Fruit fly (Drosophila melanogaster): ENCODE measurements around the gene CG1532.
A peak's percentile ranks its signal among the peaks of the same experiment; 100 is the strongest.

Gene CG1532

DNA sequence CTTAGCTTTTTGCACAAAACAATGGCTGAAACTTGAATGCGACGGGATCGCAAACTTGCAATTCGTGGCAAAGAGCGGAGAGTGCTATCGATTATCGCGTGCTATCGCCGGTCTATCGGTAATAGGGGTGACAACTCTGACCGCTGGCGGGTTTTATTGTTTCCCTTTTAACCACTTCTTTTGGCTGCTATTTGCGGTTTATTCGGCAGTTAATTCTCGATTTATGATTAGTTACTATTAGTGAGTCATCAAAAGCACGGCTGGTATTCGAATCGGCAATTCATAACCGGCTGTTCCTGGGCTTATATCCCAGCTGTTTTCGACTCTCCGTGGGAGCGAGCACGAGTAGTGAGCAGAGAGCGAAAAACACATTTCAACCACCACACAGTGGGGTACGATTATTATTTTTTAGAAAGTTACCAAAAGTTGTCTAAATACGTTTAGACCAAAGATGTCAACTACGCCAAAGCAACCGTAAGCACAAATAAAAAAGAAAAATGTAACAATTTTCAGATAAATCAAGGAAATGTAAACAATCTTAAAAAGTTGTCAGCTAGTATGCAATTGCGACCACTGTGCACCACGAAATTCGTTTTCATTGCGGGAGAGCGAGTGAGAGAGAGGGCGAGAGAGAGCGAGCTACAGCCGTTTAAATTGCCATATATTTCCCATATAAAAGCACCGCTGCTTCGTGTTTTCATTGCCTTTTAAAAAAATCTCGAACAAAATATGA, 25.9 kb upstream of the CG1532 start, which contains the start of the genes Stt3A and bves (continued):
- peak; percentile 95 for TF ChIP-seq Gug (GFP tag; IDR thresholded peaks at IDR 0.05)
- peak; percentile 97 for TF ChIP-seq cyc (GFP tag; optimal IDR thresholded peaks at IDR 0.05)
- peak; percentile 98 for TF ChIP-seq CG10669 (GFP tag; optimal IDR thresholded peaks at IDR 0.05)
- TF ChIP-seq CG9139 (GFP tag; optimal IDR thresholded peaks at IDR 0.05), result peak; percentile 98
- peak; percentile 98 for TF ChIP-seq Lpt (GFP tag; optimal IDR thresholded peaks at IDR 0.05)
- TF ChIP-seq dac (GFP tag; optimal IDR thresholded peaks at IDR 0.05), result peak; percentile 96
- TF ChIP-seq pdm3 (GFP tag; optimal IDR thresholded peaks at IDR 0.05), result peak; percentile 99
- peak; percentile 99 for TF ChIP-seq vri (GFP tag; optimal IDR thresholded peaks at IDR 0.05)
- TF ChIP-seq topi (GFP tag; optimal IDR thresholded peaks at IDR 0.05), result peak; percentile 99
- peak; percentile 98 for TF ChIP-seq CG7368 (GFP tag; optimal IDR thresholded peaks at IDR 0.05)

DNA sequence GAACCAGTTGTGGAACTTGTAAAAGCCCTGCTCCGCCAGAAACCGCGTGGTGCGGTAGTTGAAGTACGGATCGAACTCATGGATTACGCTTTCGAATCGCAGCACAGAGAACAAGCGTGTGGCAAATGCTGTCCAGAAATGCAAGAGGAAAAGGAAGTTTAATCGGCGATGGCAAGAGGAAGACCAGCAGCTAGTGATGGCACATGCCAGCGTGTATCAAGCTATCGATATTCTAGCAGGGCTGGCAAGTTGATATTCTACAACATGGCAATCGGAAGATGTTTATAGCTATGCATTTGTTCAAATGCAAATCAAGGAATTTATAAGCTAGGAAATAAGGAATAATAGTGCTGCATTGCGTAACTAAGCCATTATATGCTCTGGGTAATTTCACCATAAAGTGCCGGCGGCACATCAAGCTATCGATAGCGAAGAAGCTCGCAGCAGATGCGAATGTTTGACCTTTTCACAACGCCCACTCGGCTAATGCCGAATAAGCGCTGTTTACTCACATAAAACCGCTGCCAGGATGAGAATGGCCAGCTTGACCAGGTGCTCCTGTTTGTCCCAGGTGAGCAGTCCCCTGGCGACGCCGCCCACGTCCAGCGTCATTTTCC, 25.0 kb upstream of the CG1532 start:
- TF ChIP-seq Lpt (GFP tag; optimal IDR thresholded peaks at IDR 0.05) (no peak), CG10631 (GFP tag; optimal IDR thresholded peaks at IDR 0.05) (peak; percentile 28), dsx (GFP tag; optimal IDR thresholded peaks at IDR 0.05; ENCODE audit: poor library complexity, severe bottlenecking) (peak; percentile 45), Sox15 (GFP tag; optimal IDR thresholded peaks at IDR 0.05) (peak; percentile 14), CG34406 (GFP tag; optimal IDR thresholded peaks at IDR 0.05) (peak; percentile 55), Blimp-1 (GFP tag; optimal IDR thresholded peaks at IDR 0.05) (peak; percentile 53), pdm3 (GFP tag; optimal IDR thresholded peaks at IDR 0.05) (peak; percentile 78), CG8632 (GFP tag; optimal IDR thresholded peaks at IDR 0.05) (peak; percentile 49), cyc (GFP tag; optimal IDR thresholded peaks at IDR 0.05) (peak; percentile 66), Ets96B (tag; optimal IDR thresholded peaks at IDR 0.05) (peak; percentile 7), eg (GFP tag; IDR thresholded peaks at IDR 0.05) (peak; percentile 77), ss (GFP tag; optimal IDR thresholded peaks at IDR 0.05) (peak; percentile 73 to 81), Sox102F (GFP tag; optimal IDR thresholded peaks at IDR 0.05) (peak; percentile 83), topi (GFP tag; optimal IDR thresholded peaks at IDR 0.05) (peak; percentile 72), Sox14 (GFP tag; optimal IDR thresholded peaks at IDR 0.05) (peak; percentile 51), fd85E (GFP tag; optimal IDR thresholded peaks at IDR 0.05) (peak; percentile 67), Met (GFP tag; optimal IDR thresholded peaks at IDR 0.05) (peak; percentile 78), achi (GFP tag; optimal IDR thresholded peaks at IDR 0.05) (peak; percentile 70), CG9139 (GFP tag; optimal IDR thresholded peaks at IDR 0.05) (peak; percentile 67), CG3032 (tag; optimal IDR thresholded peaks at IDR 0.05) (peak; percentile 36), CG1621 (tag; optimal IDR thresholded peaks at IDR 0.05) (peak; percentile 70), CG10669 (GFP tag; optimal IDR thresholded peaks at IDR 0.05) (peak; percentile 60), CG6163 (GFP tag; IDR thresholded peaks at IDR 0.05) (peak; percentile 81), CG6276 (GFP tag; optimal IDR thresholded peaks at IDR 0.05) (peak; percentile 40), CG11294 (GFP tag; IDR thresholded peaks at IDR 0.05) (no peak), net (GFP tag; optimal IDR thresholded peaks at IDR 0.05) (peak; percentile 81), Hr39 (GFP tag; optimal IDR thresholded peaks at IDR 0.05) (peak; percentile 62), svp (GFP tag) (peak; percentile 75), Smox (GFP tag; optimal IDR thresholded peaks at IDR 0.05) (peak; percentile 47), dac (GFP tag; optimal IDR thresholded peaks at IDR 0.05) (peak; percentile 45), CG16779 (tag; optimal IDR thresholded peaks at IDR 0.05) (peak; percentile 72), CG8319 (GFP tag; optimal IDR thresholded peaks at IDR 0.05) (peak; percentile 54), CG15336 (GFP tag; IDR thresholded peaks at IDR 0.05) (peak; percentile 42; the same call in 1 of the 2 replicates), Eip78C (GFP tag) (peak; percentile 81), Eip93F (GFP tag; optimal IDR thresholded peaks at IDR 0.05) (no peak), Hr4 (GFP tag; optimal IDR thresholded peaks at IDR 0.05) (peak; percentile 24), Hr38 (GFP tag; optimal IDR thresholded peaks at IDR 0.05) (no peak), vri (GFP tag; optimal IDR thresholded peaks at IDR 0.05) (peak; percentile 78), CG11902 (GFP tag; optimal IDR thresholded peaks at IDR 0.05) (peak; percentile 28), esn (GFP tag; optimal IDR thresholded peaks at IDR 0.05) (peak; percentile 80), lz (GFP tag; optimal IDR thresholded peaks at IDR 0.05) (peak; percentile 68), fkh (GFP tag; optimal IDR thresholded peaks at IDR 0.05) (peak; percentile 53), OdsH (GFP tag; optimal IDR thresholded peaks at IDR 0.05) (peak; percentile 66), Gug (GFP tag; IDR thresholded peaks at IDR 0.05) (no peak; the same call in 1 of the 2 replicates), CG11762 (GFP tag; optimal IDR thresholded peaks at IDR 0.05; ENCODE audit: insufficient read depth) (peak; percentile 28)
